Worm (Caenorhabditis elegans) whole organism, mixed stage, embryonic: ENCODE results near the gene clec-193.

Experiments
- ces-1 ChIP-seq: fragments of 150-350 bp; optimal IDR thresholded peaks from 2 replicates; lab custom pipeline; 2014; ENCODE audit warnings: missing biosample characterization, missing genetic modification reagents, missing genetic modification characterization
- drap-1 ChIP-seq: fragments of 200-800 bp; sonication (Bioruptor generic); optimal IDR thresholded peaks from 3 replicates; lab custom pipeline; 2018; ENCODE audit warnings: mild to moderate bottlenecking, missing genetic modification characterization, missing compliant biosample characterization
- elt-1 ChIP-seq: sonication (generic microtip); optimal IDR thresholded peaks from 2 replicates; lab custom pipeline; 2017; ENCODE audit warnings: missing genetic modification characterization, mild to moderate bottlenecking, missing compliant biosample characterization, antibody characterized with exemption, moderate library complexity, borderline replicate concordance; ENCODE audit not compliant: insufficient read depth
- elt-3 ChIP-seq: fragments of 150-350 bp; optimal IDR thresholded peaks from 2 replicates; lab custom pipeline; 2014; ENCODE audit warnings: missing biosample characterization, missing genetic modification characterization
- lin-13 ChIP-seq: fragments of 150-350 bp; optimal IDR thresholded peaks from 2 replicates; lab custom pipeline; 2014; ENCODE audit warnings: missing biosample characterization, missing genetic modification characterization
- nhr-237 ChIP-seq: fragments of 150-350 bp; optimal IDR thresholded peaks from 2 replicates; lab custom pipeline; 2014; ENCODE audit warnings: missing biosample characterization, missing genetic modification characterization
- snpc-4 ChIP-seq: fragments of 150-350 bp; optimal IDR thresholded peaks from 2 replicates; lab custom pipeline; 2014; ENCODE audit warnings: missing biosample characterization, missing genetic modification characterization

- TF ChIP-seq elt-1 (tag; lab: Kevin White, UChicago), result no peak
- TF ChIP-seq snpc-4 (tag; lab: Kevin White, UChicago), result no peak
- TF ChIP-seq drap-1 (GFP tag; lab: Kevin White, UChicago), result no peak
- TF ChIP-seq ces-1, result no peak
- TF ChIP-seq nhr-237 (tag; lab: Kevin White, UChicago), result no peak
- no peak for TF ChIP-seq lin-13 (tag; lab: Kevin White, UChicago)
- TF ChIP-seq elt-3 (tag; lab: Kevin White, UChicago), result no peak
These were observed 23.6 kb upstream of the clec-193 start, which contains the start of gene Y116A8A.7 for ce11 chrIV:16829896-16830295.
